Worm (Caenorhabditis elegans) whole organism, late embryonic: ENCODE results near the gene srh-289.

ENCODE experiments used
- C38D4.7 ChIP-seq: fragments of 200-800 bp; sonication (Bioruptor generic); optimal IDR thresholded peaks from 2 replicates; lab custom pipeline; 2018; ENCODE audit warnings: mild to moderate bottlenecking, missing genetic modification characterization, moderate library complexity, missing compliant biosample characterization
- K02D7.2 ChIP-seq: sonication (generic microtip); optimal IDR thresholded peaks from 2 replicates; lab custom pipeline; 2017; ENCODE audit warnings: mild to moderate bottlenecking, missing genetic modification characterization, missing compliant biosample characterization
- K09A11.1 ChIP-seq: sonication (generic microtip); optimal IDR thresholded peaks from 2 replicates; lab custom pipeline; 2017; ENCODE audit warnings: antibody characterized with exemption, mild to moderate bottlenecking, missing genetic modification characterization, missing compliant biosample characterization; ENCODE audit not compliant: insufficient read depth
- Y22D7AL.16 ChIP-seq: sonication (generic microtip); optimal IDR thresholded peaks from 2 replicates; lab custom pipeline; 2016; ENCODE audit warnings: missing genetic modification characterization, missing compliant biosample characterization
- ahr-1 ChIP-seq: sonication (generic microtip); optimal IDR thresholded peaks from 2 replicates; lab custom pipeline; 2016; ENCODE audit warnings: missing genetic modification characterization, missing compliant biosample characterization
- ceh-14 ChIP-seq: sonication (generic microtip); optimal IDR thresholded peaks from 2 replicates; lab custom pipeline; 2016; ENCODE audit warnings: missing genotype, missing genetic modification characterization, missing compliant biosample characterization
- ceh-18 ChIP-seq: sonication (generic microtip); optimal IDR thresholded peaks from 2 replicates; lab custom pipeline; 2016; ENCODE audit warnings: missing genetic modification characterization, missing compliant biosample characterization
- ceh-19 ChIP-seq: fragments of 200-800 bp; sonication (Bioruptor generic); optimal IDR thresholded peaks from 2 replicates; lab custom pipeline; 2018; ENCODE audit warnings: mild to moderate bottlenecking, missing genetic modification characterization, missing compliant biosample characterization
- ceh-2 ChIP-seq: sonication (generic microtip); optimal IDR thresholded peaks from 2 replicates; lab custom pipeline; 2016; ENCODE audit warnings: missing genotype, missing genetic modification characterization, missing compliant biosample characterization
- ceh-31 ChIP-seq: sonication (generic microtip); optimal IDR thresholded peaks from 2 replicates; lab custom pipeline; 2016; ENCODE audit warnings: missing genetic modification characterization, missing compliant biosample characterization
- ceh-48 ChIP-seq: sonication (generic microtip); optimal IDR thresholded peaks from 2 replicates; lab custom pipeline; 2016; ENCODE audit warnings: missing genetic modification characterization, inconsistent platforms, missing compliant biosample characterization
- ceh-6 ChIP-seq: fragments of 200-800 bp; sonication (Bioruptor generic); optimal IDR thresholded peaks from 2 replicates; lab custom pipeline; 2018; ENCODE audit warnings: mild to moderate bottlenecking, missing genetic modification characterization, missing compliant biosample characterization
- ceh-9 ChIP-seq: sonication (generic microtip); optimal IDR thresholded peaks from 2 replicates; lab custom pipeline; 2016; ENCODE audit warnings: mild to moderate bottlenecking, missing genetic modification characterization, inconsistent platforms, missing compliant biosample characterization
- dmd-4 ChIP-seq: sonication (generic microtip); optimal IDR thresholded peaks from 2 replicates; lab custom pipeline; 2016; ENCODE audit warnings: borderline replicate concordance, missing genetic modification characterization, missing compliant biosample characterization
- ets-4 ChIP-seq: sonication (generic microtip); optimal IDR thresholded peaks from 2 replicates; lab custom pipeline; 2016; ENCODE audit warnings: missing genetic modification characterization, missing compliant biosample characterization
- eyg-1 ChIP-seq: sonication (generic microtip); optimal IDR thresholded peaks from 2 replicates; lab custom pipeline; 2016; ENCODE audit warnings: missing genotype, missing genetic modification characterization, missing compliant biosample characterization
- fax-1 ChIP-seq: sonication (generic microtip); optimal IDR thresholded peaks from 2 replicates; lab custom pipeline; 2016; ENCODE audit warnings: missing genotype, missing genetic modification characterization, missing compliant biosample characterization
- fkh-10 ChIP-seq: fragments of 150-350 bp; optimal IDR thresholded peaks from 2 replicates; lab custom pipeline; 2014; ENCODE audit warnings: missing biosample characterization, missing genetic modification reagents, missing genetic modification characterization
- fkh-6 ChIP-seq: sonication (generic microtip); optimal IDR thresholded peaks from 2 replicates; lab custom pipeline; 2016; ENCODE audit warnings: missing genetic modification characterization, missing compliant biosample characterization
- hlh-6 ChIP-seq: sonication (generic microtip); optimal IDR thresholded peaks from 2 replicates; lab custom pipeline; 2016; ENCODE audit warnings: missing genotype, missing genetic modification characterization, missing compliant biosample characterization
- lim-6 ChIP-seq: sonication (generic microtip); optimal IDR thresholded peaks from 2 replicates; lab custom pipeline; 2016; ENCODE audit warnings: missing genetic modification characterization, missing compliant biosample characterization
- lin-11 ChIP-seq: fragments of 200-800 bp; sonication (Bioruptor generic); optimal IDR thresholded peaks from 2 replicates; lab custom pipeline; 2018; ENCODE audit warnings: mild to moderate bottlenecking, missing genetic modification characterization, missing compliant biosample characterization
- madf-2 ChIP-seq: sonication (generic microtip); optimal IDR thresholded peaks from 2 replicates; lab custom pipeline; 2017; ENCODE audit warnings: missing genetic modification characterization, missing compliant biosample characterization
- mec-3 ChIP-seq: sonication (generic microtip); optimal IDR thresholded peaks from 2 replicates; lab custom pipeline; 2016; ENCODE audit warnings: borderline replicate concordance, missing genetic modification characterization, missing compliant biosample characterization
- odd-2 ChIP-seq: sonication (generic microtip); optimal IDR thresholded peaks from 2 replicates; lab custom pipeline; 2017; ENCODE audit warnings: antibody characterized with exemption, mild to moderate bottlenecking, missing genetic modification characterization, missing compliant biosample characterization
- pag-3 ChIP-seq: sonication (generic microtip); optimal IDR thresholded peaks from 2 replicates; lab custom pipeline; 2016; ENCODE audit warnings: missing compliant biosample characterization, missing genetic modification characterization, borderline replicate concordance
- pha-2 ChIP-seq: sonication (generic microtip); optimal IDR thresholded peaks from 2 replicates; lab custom pipeline; 2017; ENCODE audit warnings: mild to moderate bottlenecking, missing genetic modification characterization, missing compliant biosample characterization
- pros-1 ChIP-seq: fragments of 150-350 bp; optimal IDR thresholded peaks from 2 replicates; lab custom pipeline; 2014; ENCODE audit warnings: missing biosample characterization, missing genetic modification reagents, missing genetic modification characterization
- ref-2 ChIP-seq: sonication (generic microtip); optimal IDR thresholded peaks from 2 replicates; lab custom pipeline; 2016; ENCODE audit warnings: missing genetic modification characterization, missing compliant biosample characterization
- rnt-1 ChIP-seq: sonication (generic microtip); optimal IDR thresholded peaks from 2 replicates; lab custom pipeline; 2016; ENCODE audit warnings: missing genetic modification characterization, missing compliant biosample characterization
- sox-2 ChIP-seq: fragments of 200-800 bp; sonication (Bioruptor generic); IDR thresholded peaks from 2 replicates; pipeline ENCODE4 v1.3.6; 2022; ENCODE audit warnings: missing genetic modification reagents, missing genetic modification characterization, missing compliant biosample characterization
- sox-4 ChIP-seq: sonication (generic microtip); optimal IDR thresholded peaks from 2 replicates; lab custom pipeline; 2017; ENCODE audit warnings: mild to moderate bottlenecking, missing genetic modification characterization, inconsistent platforms, missing compliant biosample characterization
- tbx-7 ChIP-seq: sonication (generic microtip); optimal IDR thresholded peaks from 2 replicates; lab custom pipeline; 2016; ENCODE audit warnings: missing genotype, missing genetic modification characterization, missing compliant biosample characterization
- unc-3 ChIP-seq, 2 experiments: fragments of 200-800 bp in 1 of 2; sonication (Bioruptor generic) in 1 of 2; sonication (generic microtip) in 1 of 2; conservative IDR thresholded peaks in 1 of 2; optimal IDR thresholded peaks in 1 of 2; 2 replicates each; pipeline versions ENCODE4 v1.3.6 to Lab custom; 2016 to 2022; ENCODE audit warnings: missing compliant biosample characterization in 2 of 2, missing genetic modification characterization in 2 of 2, missing genetic modification reagents in 1 of 2
- unc-42 ChIP-seq: sonication (generic microtip); optimal IDR thresholded peaks from 2 replicates; lab custom pipeline; 2016; ENCODE audit warnings: missing genotype, missing genetic modification characterization, missing compliant biosample characterization
- zip-5 ChIP-seq: sonication (generic microtip); optimal IDR thresholded peaks from 2 replicates; lab custom pipeline; 2016; ENCODE audit warnings: missing genetic modification characterization, missing compliant biosample characterization

srh-289 gene

DNA sequence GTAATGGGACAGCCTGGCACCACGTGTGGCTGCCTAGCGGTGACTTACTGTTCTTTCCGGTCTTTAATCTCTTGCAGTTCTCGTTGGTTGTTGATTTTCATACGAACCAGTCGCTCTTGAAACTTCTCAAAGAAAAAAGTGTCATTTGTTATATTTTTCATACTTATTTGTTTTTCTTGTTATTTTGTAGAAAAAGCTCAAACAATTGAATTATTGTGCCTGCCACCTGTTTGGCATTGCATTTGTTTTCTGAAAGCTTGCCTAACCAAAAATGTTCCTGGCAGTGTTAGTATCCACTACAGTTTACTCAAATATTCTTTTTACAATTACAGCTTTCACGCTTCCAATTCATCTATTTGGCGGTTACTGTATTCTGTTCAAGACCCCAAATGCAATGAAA, 28.8 kb downstream of the srh-289 start, which contains the start of the genes C47A10.16 and srh-283:
TSS of gene C47A10.16 (minus strand) at position 101 of the 400 bp plus-strand sequence.
TSS of gene srh-283 (plus strand) at position 272 of the 400 bp plus-strand sequence.
- TF ChIP-seq ref-2 (tag; lab: Kevin White, UChicago) (no peak), eyg-1 (no peak), pag-3 (tag; lab: Kevin White, UChicago) (no peak), hlh-6 (no peak)

- TF ChIP-seq unc-42 (tag; lab: Kevin White, UChicago) (no peak), sox-4 (tag; lab: Kevin White, UChicago) (no peak), unc-3 (GFP tag; conservative IDR thresholded peaks at IDR 0.05; lab: Robert Waterston, UW) (no peak), unc-3 (tag; optimal IDR thresholded peaks at IDR 0.05; lab: Kevin White, UChicago) (no peak), ceh-18 (tag; lab: Kevin White, UChicago) (no peak), pros-1 (tag; lab: Kevin White, UChicago) (no peak), ref-2 (tag; lab: Kevin White, UChicago) (no peak), lim-6 (tag; lab: Kevin White, UChicago) (no peak), ceh-2 (no peak), fkh-10 (GFP tag; lab: Kevin White, UChicago) (no peak), sox-2 (GFP tag; lab: Robert Waterston, UW) (no peak), ets-4 (tag; lab: Kevin White, UChicago) (no peak), fkh-6 (tag; lab: Kevin White, UChicago) (no peak), ceh-6 (GFP tag; lab: Kevin White, UChicago) (no peak), pha-2 (tag; lab: Kevin White, UChicago) (no peak), mec-3 (tag; lab: Kevin White, UChicago) (no peak), C38D4.7 (GFP tag; lab: Kevin White, UChicago) (no peak), fax-1 (tag; lab: Kevin White, UChicago) (no peak), K09A11.1 (tag; lab: Kevin White, UChicago) (no peak), rnt-1 (tag; lab: Kevin White, UChicago) (no peak), ceh-9 (no peak)
Observed at ce11 chrV:17755592-17755991, 38.3 kb downstream of the srh-289 start, which contains the start of gene pgp-9. TSS of gene pgp-9 (plus strand) at chrV:17755892.

DNA sequence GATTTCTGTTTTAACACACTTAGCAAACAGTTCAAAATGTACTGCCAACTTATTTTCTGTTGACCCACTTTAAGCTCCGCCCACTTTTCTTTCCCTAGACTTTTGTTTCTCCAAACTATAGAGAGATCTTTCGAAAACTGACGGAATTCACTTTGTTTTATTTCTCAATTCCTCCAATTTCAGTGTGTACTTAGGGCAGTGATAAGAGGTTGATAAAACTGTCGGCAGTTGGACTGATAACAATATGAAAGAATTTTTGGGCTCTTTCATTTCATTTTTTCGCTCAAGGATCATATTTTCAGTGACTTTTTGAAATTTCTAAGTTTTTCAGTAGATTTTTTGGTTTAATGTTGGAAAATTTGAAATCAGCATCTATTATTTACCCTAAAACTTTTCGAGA, 38.9 kb downstream of the srh-289 start:
- TF ChIP-seq odd-2 (tag; lab: Kevin White, UChicago) (no peak), ahr-1 (no peak), pha-2 (tag; lab: Kevin White, UChicago) (no peak), lin-11 (tag; lab: Kevin White, UChicago) (no peak), fax-1 (tag; lab: Kevin White, UChicago) (no peak), ceh-48 (tag; lab: Kevin White, UChicago) (no peak), ceh-31 (no peak), madf-2 (tag; lab: Kevin White, UChicago) (no peak), mec-3 (tag; lab: Kevin White, UChicago) (no peak), ceh-19 (GFP tag; lab: Kevin White, UChicago) (no peak), tbx-7 (tag; lab: Kevin White, UChicago) (no peak), dmd-4 (tag; lab: Kevin White, UChicago) (no peak), ceh-14 (tag; lab: Kevin White, UChicago) (no peak), lim-6 (tag; lab: Kevin White, UChicago) (no peak), Y22D7AL.16 (tag; lab: Kevin White, UChicago) (no peak), pag-3 (tag; lab: Kevin White, UChicago) (no peak), K02D7.2 (tag; lab: Kevin White, UChicago) (no peak), ceh-6 (GFP tag; lab: Kevin White, UChicago) (no peak), zip-5 (no peak)
- TF ChIP-seq, all 69 proteins: peak for 0
